Worm (Caenorhabditis elegans): Measurements from ENCODE around the gene K04G7.1.

K04G7.1 gene

DNA sequence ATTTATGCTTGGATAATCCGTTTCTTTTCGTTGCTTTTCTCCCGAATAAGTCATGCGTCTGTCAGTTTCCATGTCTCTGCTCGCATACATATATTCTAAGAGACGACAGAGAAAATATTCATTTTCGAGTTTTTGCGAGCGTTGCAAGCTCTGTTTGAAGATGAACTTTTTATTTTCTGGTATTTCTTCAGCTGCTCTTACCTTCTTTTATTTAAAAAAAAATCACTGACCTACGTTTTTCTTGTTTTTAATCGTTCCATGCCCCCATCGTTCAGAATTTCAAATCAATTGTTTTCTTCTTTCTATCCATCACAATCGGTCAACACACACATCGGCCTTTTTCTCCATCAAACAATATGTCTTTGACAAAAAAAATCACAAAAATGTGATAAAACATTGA is 48.0 kb downstream of the K04G7.1 start:
- no peak for TF ChIP-seq unc-62 (GFP tag; optimal IDR thresholded peaks at IDR 0.05)

DNA sequence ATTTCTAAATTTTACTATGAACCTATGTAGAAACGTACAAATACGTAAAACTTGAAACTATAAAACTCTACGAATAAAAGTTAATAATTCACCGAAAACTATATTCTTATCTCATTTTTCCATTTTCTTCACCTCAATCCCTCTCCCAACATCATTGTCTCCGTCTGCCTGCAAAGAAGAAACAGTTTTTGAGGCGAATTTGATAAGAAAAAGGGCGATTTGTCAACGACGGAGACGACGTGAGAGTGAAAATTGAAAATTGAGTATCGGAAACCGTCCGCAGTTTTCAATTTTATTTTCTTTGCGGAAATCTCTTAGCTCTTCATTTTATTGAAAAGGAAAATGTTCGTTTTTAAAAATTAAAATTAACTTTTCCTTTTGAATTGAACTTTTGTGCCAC is 49.5 kb downstream of the K04G7.1 start:
- TF ChIP-seq unc-62 (GFP tag; optimal IDR thresholded peaks at IDR 0.05), result no peak
